Worm (Caenorhabditis elegans) whole organism, late embryonic: ENCODE measurements around the gene Y60A3A.19.

Experiments
- ama-1 ChIP-seq: fragments of 150-350 bp; optimal IDR thresholded peaks from 2 replicates; lab custom pipeline; 2014
- ceh-14 ChIP-seq: sonication (generic microtip); optimal IDR thresholded peaks from 2 replicates; lab custom pipeline; 2016; ENCODE audit warnings: missing genotype, missing genetic modification characterization, missing compliant biosample characterization
- ceh-22 ChIP-seq: sonication (generic microtip); optimal IDR thresholded peaks from 2 replicates; lab custom pipeline; 2017; ENCODE audit warnings: missing biosample characterization, missing genetic modification characterization
- ceh-30 ChIP-seq: fragments of 150-350 bp; optimal IDR thresholded peaks from 2 replicates; lab custom pipeline; 2014; ENCODE audit warnings: missing biosample characterization, missing genetic modification characterization
- ceh-9 ChIP-seq: sonication (generic microtip); optimal IDR thresholded peaks from 2 replicates; lab custom pipeline; 2016; ENCODE audit warnings: mild to moderate bottlenecking, missing genetic modification characterization, inconsistent platforms, missing compliant biosample characterization
- dmd-4 ChIP-seq: sonication (generic microtip); optimal IDR thresholded peaks from 2 replicates; lab custom pipeline; 2016; ENCODE audit warnings: borderline replicate concordance, missing genetic modification characterization, missing compliant biosample characterization
- elt-2 ChIP-seq: sonication (generic microtip); optimal IDR thresholded peaks from 2 replicates; lab custom pipeline; 2016; ENCODE audit warnings: missing genetic modification reagents, missing genetic modification characterization, missing compliant biosample characterization
- pqm-1 ChIP-seq: sonication (generic microtip); optimal IDR thresholded peaks from 2 replicates; lab custom pipeline; 2016; ENCODE audit warnings: missing genetic modification characterization, missing compliant biosample characterization
- sdc-2 ChIP-seq: sonication (generic microtip); optimal IDR thresholded peaks from 2 replicates; lab custom pipeline; 2016; ENCODE audit warnings: missing genotype, missing genetic modification characterization, missing compliant biosample characterization

- no peak for TF ChIP-seq dmd-4 (tag; lab: Kevin White, UChicago)
- TF ChIP-seq ama-1 (lab: Kevin White, UChicago): no peak
- no peak for TF ChIP-seq ceh-22
- TF ChIP-seq pqm-1: no peak
- no peak for TF ChIP-seq ceh-9 (tag; lab: Kevin White, UChicago)
- TF ChIP-seq elt-2 (tag; lab: Kevin White, UChicago): no peak
- no peak for TF ChIP-seq sdc-2
- no peak for TF ChIP-seq ceh-30 (tag; lab: Kevin White, UChicago)
- TF ChIP-seq ceh-14 (tag; lab: Kevin White, UChicago): no peak
Measured at ce11 chrV:19946529-19946928, 30.2 kb downstream of the Y60A3A.19 start, which contains the start of gene dhs-24.
